Fruit fly (Drosophila melanogaster) whole organism, wandering third instar larva: ENCODE data around the gene Mur29B.

Experiments used
- GATAd ChIP-seq: sonication (Bioruptor generic); optimal IDR thresholded peaks from 2 replicates; lab custom pipeline; 2016; ENCODE audit warnings: missing biosample characterization, missing genetic modification characterization
- OdsH ChIP-seq: fragments of 200-800 bp; sonication (Bioruptor generic); optimal IDR thresholded peaks from 2 replicates; lab custom pipeline; 2016; ENCODE audit warnings: missing biosample characterization, mild to moderate bottlenecking, missing genetic modification characterization
- br ChIP-seq: fragments of 200-800 bp; sonication (Bioruptor generic); optimal IDR thresholded peaks from 2 replicates; lab custom pipeline; 2016; ENCODE audit warnings: missing biosample characterization, missing genetic modification characterization
- h ChIP-seq: fragments of 200-800 bp; sonication (Bioruptor generic); optimal IDR thresholded peaks from 3 replicates; lab custom pipeline; 2016; ENCODE audit warnings: missing biosample characterization, mild to moderate bottlenecking, missing genetic modification characterization
- psq ChIP-seq: fragments of 200-800 bp; sonication (Bioruptor generic); optimal IDR thresholded peaks from 3 replicates; lab custom pipeline; 2017; ENCODE audit warnings: missing biosample characterization, mild to moderate bottlenecking, missing genetic modification characterization, moderate library complexity

- TF ChIP-seq h (GFP tag; lab: Kevin White, UChicago) (peak; percentile 76), OdsH (peak; percentile 57), psq (GFP tag; lab: Kevin White, UChicago) (peak; percentile 52), GATAd (GFP tag; lab: Kevin White, UChicago) (no peak), br (GFP tag; lab: Kevin White, UChicago) (peak; percentile 42)
Measured at dm6 chr2L:8381508-8382036, 29.6 kb downstream of the Mur29B start, which contains the start of gene AlaRS.
